Fruit fly (Drosophila melanogaster) whole organism, wandering third instar larva: Measurements from ENCODE around the gene hec.
A peak's percentile ranks its signal among the peaks of the same experiment; 100 is the strongest.

Experiments
- CG32264 ChIP-seq: fragments of 200-800 bp; sonication (Bioruptor generic); optimal IDR thresholded peaks from 2 replicates; lab custom pipeline; 2016; ENCODE audit warnings: missing biosample characterization, missing genetic modification characterization
- CrebA ChIP-seq: fragments of 200-800 bp; sonication (Bioruptor generic); optimal IDR thresholded peaks from 2 replicates; lab custom pipeline; 2016; ENCODE audit warnings: missing biosample characterization, mild to moderate bottlenecking, missing genetic modification characterization, borderline replicate concordance
- Dfd ChIP-seq: fragments of >200 bp; optimal IDR thresholded peaks from 2 replicates; lab custom pipeline; 2017; ENCODE audit warnings: missing biosample characterization, missing genetic modification characterization
- HLH106 ChIP-seq: fragments of 200-800 bp; optimal IDR thresholded peaks from 3 replicates; lab custom pipeline; 2019; ENCODE audit warnings: missing biosample characterization, mild to moderate bottlenecking, missing genetic modification characterization, moderate library complexity
- Hnf4 ChIP-seq: fragments of 200-800 bp; sonication (Bioruptor generic); optimal IDR thresholded peaks from 2 replicates; lab custom pipeline; 2016; ENCODE audit warnings: missing biosample characterization, mild to moderate bottlenecking, missing genetic modification characterization
- Myc ChIP-seq: fragments of >200 bp; optimal IDR thresholded peaks from 2 replicates; lab custom pipeline; 2017
- N ChIP-seq: fragments of >200 bp; optimal IDR thresholded peaks from 2 replicates; lab custom pipeline; 2018; ENCODE audit warnings: missing biosample characterization, missing external identifiers, missing genetic modification characterization
- br ChIP-seq: fragments of 200-800 bp; sonication (Bioruptor generic); optimal IDR thresholded peaks from 2 replicates; lab custom pipeline; 2016; ENCODE audit warnings: missing biosample characterization, missing genetic modification characterization
- jim ChIP-seq: fragments of 175-275, 200-325 bp; sonication (Bioruptor generic); optimal IDR thresholded peaks from 2 replicates; lab custom pipeline; 2016; ENCODE audit warnings: missing biosample characterization, mild to moderate bottlenecking, missing genetic modification characterization
- pan ChIP-seq: fragments of >200 bp; optimal IDR thresholded peaks from 2 replicates; lab custom pipeline; 2017
- psq ChIP-seq: fragments of 200-800 bp; sonication (Bioruptor generic); optimal IDR thresholded peaks from 3 replicates; lab custom pipeline; 2017; ENCODE audit warnings: missing biosample characterization, mild to moderate bottlenecking, missing genetic modification characterization, moderate library complexity
- sage ChIP-seq: fragments of 200-800 bp; sonication (Bioruptor generic); optimal IDR thresholded peaks from 2 replicates; lab custom pipeline; 2016; ENCODE audit warnings: missing biosample characterization, mild to moderate bottlenecking, missing genetic modification characterization
- tai ChIP-seq: sonication (Bioruptor generic); optimal IDR thresholded peaks from 2 replicates; lab custom pipeline; 2016; ENCODE audit warnings: missing biosample characterization, missing genetic modification characterization
- woc ChIP-seq: sonication (Bioruptor generic); optimal IDR thresholded peaks from 2 replicates; lab custom pipeline; 2016; ENCODE audit warnings: missing biosample characterization, mild to moderate bottlenecking, missing genetic modification characterization

dm6 chrX:12900718-12901442 is 56.4 kb downstream of the hec start, which contains the start of gene Coq8:
- no peak for TF ChIP-seq pan (lab: Kevin White, UChicago)
- TF ChIP-seq N (GFP tag; lab: Kevin White, UChicago) = no peak
- no peak for TF ChIP-seq CrebA (GFP tag; lab: Kevin White, UChicago)
- TF ChIP-seq psq (GFP tag; lab: Kevin White, UChicago) = no peak
- no peak for TF ChIP-seq br
- no peak for TF ChIP-seq sage (GFP tag; lab: Kevin White, UChicago)
- no peak for TF ChIP-seq Dfd (GFP tag; lab: Kevin White, UChicago)
- TF ChIP-seq Hnf4 (GFP tag; lab: Kevin White, UChicago) = no peak
- peak; percentile 91 for TF ChIP-seq Myc (lab: Kevin White, UChicago)
- TF ChIP-seq jim = no peak
- no peak for TF ChIP-seq tai (GFP tag; lab: Kevin White, UChicago)
- no peak for TF ChIP-seq HLH106 (tag; lab: Kevin White, UChicago)
- TF ChIP-seq woc = peak; percentile 87
- no peak for TF ChIP-seq CG32264 (GFP tag; lab: Kevin White, UChicago)
